Worm (Caenorhabditis elegans) whole organism, L4 larva: ENCODE measurements around the gene srsx-28.

Experiments
- ces-1 ChIP-seq: fragments of 150-350 bp; sonication (generic microtip); optimal IDR thresholded peaks from 4 replicates; lab custom pipeline; 2014; ENCODE audit warnings: missing biosample characterization, missing genetic modification reagents, missing genetic modification characterization
- daf-16 ChIP-seq, 3 experiments: sonication (generic microtip); optimal IDR thresholded peaks; 2 replicates each; lab custom pipeline; 2016 to 2017; ENCODE audit warnings: missing genetic modification characterization in 3 of 3, missing genetic modification reagents in 3 of 3, mild to moderate bottlenecking in 2 of 3, missing compliant biosample characterization in 2 of 3, missing biosample characterization in 1 of 3, moderate library complexity in 1 of 3
- daf-8 ChIP-seq: fragments of 200-800 bp; sonication (Bioruptor generic); IDR thresholded peaks from 2 replicates; pipeline ENCODE4 v1.3.6; 2022; ENCODE audit warnings: missing genetic modification characterization, missing compliant biosample characterization
- dpl-1 ChIP-seq: fragments of 150-350 bp; optimal IDR thresholded peaks from 2 replicates; lab custom pipeline; 2014; ENCODE audit warnings: missing biosample characterization, missing genetic modification reagents, missing genetic modification characterization
- egl-27 ChIP-seq: sonication (generic microtip); optimal IDR thresholded peaks from 3 replicates; lab custom pipeline; 2017; ENCODE audit warnings: missing biosample characterization, missing genetic modification reagents, missing genetic modification characterization
- hlh-30 ChIP-seq: sonication (generic microtip); optimal IDR thresholded peaks from 2 replicates; lab custom pipeline; 2017; ENCODE audit warnings: antibody characterized with exemption, mild to moderate bottlenecking, missing genetic modification characterization, missing compliant biosample characterization; ENCODE audit not compliant: insufficient read depth
- jun-1 ChIP-seq: fragments of 150-350 bp; optimal IDR thresholded peaks from 2 replicates; lab custom pipeline; 2014; ENCODE audit warnings: missing biosample characterization, missing genetic modification reagents, missing genetic modification characterization
- lin-29 ChIP-seq: fragments of 200-800 bp; sonication (Bioruptor generic); IDR thresholded peaks from 2 replicates; pipeline ENCODE4 v1.3.6; 2022; ENCODE audit warnings: missing genetic modification reagents, missing genetic modification characterization, missing compliant biosample characterization
- lin-39 ChIP-seq: fragments of 150-350 bp; optimal IDR thresholded peaks from 2 replicates; lab custom pipeline; 2014; ENCODE audit warnings: missing biosample characterization, missing genetic modification reagents, missing genetic modification characterization
- mxl-3 ChIP-seq: fragments of 200-800 bp; sonication (Bioruptor generic); optimal IDR thresholded peaks from 2 replicates; lab custom pipeline; 2018; ENCODE audit warnings: mild to moderate bottlenecking, missing genetic modification characterization, missing compliant biosample characterization
- nhr-11 ChIP-seq: fragments of 150-350 bp; optimal IDR thresholded peaks from 2 replicates; lab custom pipeline; 2014; ENCODE audit warnings: missing biosample characterization, missing genetic modification characterization
- nhr-25 ChIP-seq: sonication (generic microtip); optimal IDR thresholded peaks from 2 replicates; lab custom pipeline; 2017; ENCODE audit warnings: missing genetic modification characterization, mild to moderate bottlenecking, missing compliant biosample characterization, antibody characterized with exemption, moderate library complexity, borderline replicate concordance; ENCODE audit not compliant: insufficient read depth
- skn-1 ChIP-seq: fragments of 150-350 bp; optimal IDR thresholded peaks from 2 replicates; lab custom pipeline; 2014; ENCODE audit warnings: missing biosample characterization, missing genetic modification characterization
- snpc-4 ChIP-seq: fragments of 150-350 bp; optimal IDR thresholded peaks from 2 replicates; lab custom pipeline; 2014; ENCODE audit warnings: missing biosample characterization, missing genetic modification characterization

- no peak for TF ChIP-seq jun-1 (tag; lab: Kevin White, UChicago)
- TF ChIP-seq daf-8: no peak
- TF ChIP-seq nhr-25 (tag; lab: Kevin White, UChicago): no peak
- TF ChIP-seq egl-27 (tag; lab: Kevin White, UChicago): no peak
- peak; percentile 68 for TF ChIP-seq hlh-30 (tag; lab: Kevin White, UChicago)
- TF ChIP-seq lin-29 (GFP tag; lab: Robert Waterston, UW): no peak
- TF ChIP-seq lin-39 (tag; lab: Kevin White, UChicago): no peak
- no peak for TF ChIP-seq snpc-4 (tag; lab: Kevin White, UChicago)
- TF ChIP-seq dpl-1 (GFP tag; lab: Kevin White, UChicago): no peak
- TF ChIP-seq skn-1 (tag; lab: Kevin White, UChicago): no peak
- TF ChIP-seq mxl-3 (GFP tag; lab: Kevin White, UChicago): peak; percentile 76
- no peak for TF ChIP-seq nhr-11 (tag; lab: Kevin White, UChicago)
- no peak for TF ChIP-seq daf-16 (GFP tag; optimal IDR thresholded peaks at IDR 0.05; lab: Kevin White, UChicago)
- TF ChIP-seq daf-16 (tag; optimal IDR thresholded peaks at IDR 0.05; lab: Kevin White, UChicago): peak; percentile 66
- no peak for TF ChIP-seq ces-1 (GFP tag; lab: Kevin White, UChicago)
Observed at ce11 chrV:10160954-10161353, 8.6 kb downstream of the srsx-28 start, which contains the start of gene C51E3.10.
